Fruit fly (Drosophila melanogaster) whole organism, adult: ENCODE measurements around the gene cert.
A peak's percentile ranks its signal among the peaks of the same experiment; 100 is the strongest.

Source experiments
- CG11617 ChIP-seq: fragments of 200-800 bp; sonication (Bioruptor generic); optimal IDR thresholded peaks from 2 replicates; lab custom pipeline; 2017; ENCODE audit warnings: mild to moderate bottlenecking, missing biosample characterization, missing genetic modification reagents, missing genetic modification characterization
- CG12768 ChIP-seq: fragments of 200-800 bp; sonication (Bioruptor generic); optimal IDR thresholded peaks from 2 replicates; lab custom pipeline; 2017; ENCODE audit warnings: missing biosample characterization, missing genetic modification characterization, mild to moderate bottlenecking, moderate library complexity, missing genetic modification reagents
- CG14711 ChIP-seq: fragments of 200-800 bp; sonication (Bioruptor generic); optimal IDR thresholded peaks from 2 replicates; lab custom pipeline; 2018; ENCODE audit warnings: missing biosample characterization, mild to moderate bottlenecking, missing genetic modification characterization, moderate library complexity
- CG1620 ChIP-seq: fragments of 200-800 bp; sonication (Bioruptor generic); optimal IDR thresholded peaks from 2 replicates; lab custom pipeline; 2016; ENCODE audit warnings: missing biosample characterization, missing genetic modification characterization
- CG33017 ChIP-seq: fragments of 200-800 bp; sonication (Bioruptor generic); optimal IDR thresholded peaks from 2 replicates; lab custom pipeline; 2018; ENCODE audit warnings: missing biosample characterization, mild to moderate bottlenecking, missing genetic modification characterization, moderate library complexity
- CG5204 ChIP-seq: fragments of 200-800 bp; sonication (Bioruptor generic); optimal IDR thresholded peaks from 2 replicates; lab custom pipeline; 2016; ENCODE audit warnings: missing biosample characterization, missing genetic modification characterization
- CG7045 ChIP-seq: fragments of 200-800 bp; sonication (Bioruptor generic); optimal IDR thresholded peaks from 2 replicates; lab custom pipeline; 2017; ENCODE audit warnings: missing biosample characterization, mild to moderate bottlenecking, missing genetic modification characterization
- CG7101 ChIP-seq: fragments of 200-800 bp; sonication (Bioruptor generic); optimal IDR thresholded peaks from 2 replicates; lab custom pipeline; 2018; ENCODE audit warnings: missing biosample characterization, mild to moderate bottlenecking, missing genetic modification characterization, moderate library complexity
- Clk ChIP-seq: fragments of 200-800 bp; sonication (Bioruptor generic); optimal IDR thresholded peaks from 2 replicates; lab custom pipeline; 2017; ENCODE audit warnings: missing biosample characterization, missing genetic modification characterization
- Crg-1 ChIP-seq: fragments of 200-800 bp; sonication (Bioruptor generic); optimal IDR thresholded peaks from 2 replicates; lab custom pipeline; 2016; ENCODE audit warnings: missing biosample characterization, missing genetic modification characterization
- Hr96 ChIP-seq: fragments of 200-800 bp; sonication (Bioruptor generic); optimal IDR thresholded peaks from 2 replicates; lab custom pipeline; 2016; ENCODE audit warnings: missing biosample characterization, missing genetic modification characterization
- Mnt ChIP-seq: fragments of 200-800 bp; sonication (Bioruptor generic); optimal IDR thresholded peaks from 2 replicates; lab custom pipeline; 2016; ENCODE audit warnings: missing biosample characterization, mild to moderate bottlenecking, missing genetic modification characterization
- bab1 ChIP-seq: fragments of 200-800 bp; sonication (Bioruptor generic); optimal IDR thresholded peaks from 3 replicates; lab custom pipeline; 2019; ENCODE audit warnings: missing biosample characterization, mild to moderate bottlenecking, missing genetic modification characterization, moderate library complexity
- cic ChIP-seq: fragments of 200-800 bp; sonication (Bioruptor generic); optimal IDR thresholded peaks from 2 replicates; lab custom pipeline; 2017; ENCODE audit warnings: missing biosample characterization, mild to moderate bottlenecking, missing genetic modification characterization, moderate library complexity
- cnc ChIP-seq, 2 experiments: fragments of >200 bp; optimal IDR thresholded peaks; 2 replicates each; lab custom pipeline; 2017
- kay ChIP-seq: fragments of 200-800 bp; sonication (Bioruptor generic); peaks from one replicate; lab custom pipeline; 2016; ENCODE audit warnings: missing biosample characterization, missing genetic modification characterization, borderline replicate concordance
- ovo ChIP-seq: fragments of 200-800 bp; sonication (Bioruptor generic); optimal IDR thresholded peaks from 2 replicates; lab custom pipeline; 2016; ENCODE audit warnings: missing biosample characterization, missing genetic modification characterization
- pad ChIP-seq: fragments of 200-800 bp; sonication (Bioruptor generic); optimal IDR thresholded peaks from 3 replicates; lab custom pipeline; 2017; ENCODE audit warnings: missing biosample characterization, missing genetic modification characterization, mild to moderate bottlenecking, moderate library complexity, missing genetic modification reagents
- tj ChIP-seq: fragments of 200-800 bp; sonication (Bioruptor generic); optimal IDR thresholded peaks from 3 replicates; lab custom pipeline; 2017; ENCODE audit warnings: missing biosample characterization, mild to moderate bottlenecking, missing genetic modification characterization, moderate library complexity
- toe ChIP-seq: fragments of 200-800 bp; sonication (Bioruptor generic); optimal IDR thresholded peaks from 2 replicates; lab custom pipeline; 2016; ENCODE audit warnings: missing biosample characterization, missing genetic modification characterization

Gene cert

DNA sequence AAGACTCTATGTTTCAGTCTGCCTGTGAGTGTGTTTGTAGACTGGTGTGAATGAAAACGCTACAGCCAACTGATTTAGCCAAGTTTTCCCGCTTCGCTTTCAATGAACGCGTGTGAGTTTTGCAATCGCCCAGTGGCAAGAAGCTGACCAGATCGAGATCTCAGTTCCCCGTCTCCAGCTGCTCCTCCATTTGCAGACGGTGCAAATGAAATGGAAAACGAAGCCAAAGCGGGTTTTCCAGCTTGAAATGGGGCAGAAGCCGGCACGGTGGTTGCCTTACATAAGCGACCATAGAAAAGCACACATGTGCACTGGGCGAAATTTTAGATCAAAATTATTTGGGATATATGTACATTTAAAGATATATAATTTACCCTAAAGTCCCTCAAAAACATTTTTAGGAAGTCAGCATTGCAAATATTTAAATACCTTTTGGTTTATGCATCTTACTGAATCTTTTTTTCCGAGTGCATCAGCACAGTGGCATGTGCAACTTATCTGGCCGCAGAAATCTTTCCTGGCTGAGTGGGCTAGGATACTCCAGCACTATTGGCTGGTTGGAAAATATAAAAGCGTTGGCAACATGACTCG is 29.3 kb upstream of the cert start, which contains the start of gene CG43059:
TSS of gene CG43059 (minus strand) at position 51 of the 591 bp plus-strand sequence.
- no peak for TF ChIP-seq tj (GFP tag; lab: Kevin White, UChicago)
- no peak for TF ChIP-seq Hr96 (GFP tag; lab: Kevin White, UChicago)
- TF ChIP-seq Clk (GFP tag; lab: Kevin White, UChicago) = no peak
- TF ChIP-seq kay (GFP tag; lab: Kevin White, UChicago) = no peak
- no peak for TF ChIP-seq cic (GFP tag; lab: Kevin White, UChicago)
- TF ChIP-seq CG7101 (tag; lab: Kevin White, UChicago) = no peak
- TF ChIP-seq CG7045 (GFP tag; lab: Kevin White, UChicago) = no peak
- TF ChIP-seq CG12768 (GFP tag; lab: Kevin White, UChicago) = no peak
- no peak for TF ChIP-seq pad
- no peak for TF ChIP-seq CG33017 (tag; lab: Kevin White, UChicago)

DNA sequence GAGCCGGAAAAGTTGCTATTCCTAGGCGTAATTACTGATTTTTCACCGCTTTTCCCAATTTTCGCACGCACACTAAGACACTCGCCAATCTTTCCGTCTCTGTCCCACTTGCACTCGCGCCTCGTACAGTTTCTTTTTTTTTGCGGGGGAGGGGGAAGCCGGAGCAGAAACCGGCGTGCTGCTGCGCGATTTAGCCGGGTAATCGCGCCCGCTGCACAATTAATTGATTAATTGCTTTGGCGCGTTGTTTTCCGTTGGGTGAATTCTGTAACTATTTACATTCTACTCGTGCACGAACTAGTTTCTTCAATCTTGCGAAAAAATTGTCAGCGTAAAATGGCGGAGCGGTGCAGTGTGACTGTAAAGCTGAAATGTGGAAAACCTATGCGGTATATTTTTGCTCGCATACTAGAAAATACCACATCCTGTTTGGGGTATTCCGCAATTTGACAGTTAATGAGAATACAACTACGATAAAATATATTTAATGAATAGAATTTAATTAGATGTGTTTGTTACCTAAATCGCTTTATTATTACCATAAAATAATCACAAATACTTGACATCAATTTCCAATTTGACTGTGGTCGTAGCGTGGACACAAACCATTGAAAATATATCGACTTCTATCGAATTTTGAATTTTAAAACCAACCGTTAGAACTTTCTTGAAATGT is 25.6 kb upstream of the cert start, which contains the start of gene Cpsf6:
TSS of gene Cpsf6 (minus strand) at position 362 of the 676 bp plus-strand sequence.
- no peak for TF ChIP-seq CG12768 (GFP tag; lab: Kevin White, UChicago)
- TF ChIP-seq CG11617 (GFP tag; lab: Kevin White, UChicago) = peak; percentile 25
- TF ChIP-seq cnc (optimal IDR thresholded peaks at IDR 0.05; lab: Kevin White, UChicago) = no peak
- TF ChIP-seq kay (GFP tag; lab: Kevin White, UChicago) = peak; percentile 71
- TF ChIP-seq Crg-1 (GFP tag; lab: Kevin White, UChicago) = peak; percentile 51
- TF ChIP-seq cic (GFP tag; lab: Kevin White, UChicago) = no peak
- no peak for TF ChIP-seq Clk (GFP tag; lab: Kevin White, UChicago)
- TF ChIP-seq CG7101 (tag; lab: Kevin White, UChicago) = peak; percentile 34
- TF ChIP-seq ovo (GFP tag; lab: Kevin White, UChicago) = peak; percentile 26
- peak; percentile 71 for TF ChIP-seq bab1 (GFP tag; lab: Kevin White, UChicago)
- TF ChIP-seq CG33017 (tag; lab: Kevin White, UChicago) = peak; percentile 13
- no peak for TF ChIP-seq CG7045 (GFP tag; lab: Kevin White, UChicago)
- no peak for TF ChIP-seq CG5204
- TF ChIP-seq Mnt (GFP tag; lab: Kevin White, UChicago) = peak; percentile 74
- TF ChIP-seq CG14711 (tag; lab: Kevin White, UChicago) = peak; percentile 56
- peak; percentile 2 for TF ChIP-seq Hr96 (GFP tag; lab: Kevin White, UChicago)
- peak; percentile 6 for TF ChIP-seq CG1620 (GFP tag; lab: Kevin White, UChicago)
- TF ChIP-seq pad = peak; percentile 56
- TF ChIP-seq tj (GFP tag; lab: Kevin White, UChicago) = peak; percentile 62
- TF ChIP-seq toe (GFP tag; lab: Kevin White, UChicago) = peak; percentile 50

DNA sequence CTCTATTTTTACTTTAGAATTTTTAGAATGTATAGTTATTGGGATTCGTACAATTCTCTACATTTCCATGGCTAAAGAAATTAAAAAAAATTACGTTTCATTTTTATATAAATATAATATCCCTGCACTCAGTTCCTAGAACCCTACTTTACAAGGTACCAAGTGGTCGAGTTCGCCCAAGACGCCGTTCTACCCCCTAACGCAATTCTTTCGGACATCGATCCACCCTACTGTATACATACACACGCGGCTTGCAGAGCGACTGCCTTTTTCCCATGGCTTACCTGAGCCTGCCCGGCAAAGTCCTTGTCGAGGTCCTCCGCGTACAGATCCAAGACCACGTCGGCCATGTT is 25.1 kb upstream of the cert start:
- TF ChIP-seq CG11617 (GFP tag; lab: Kevin White, UChicago) = no peak

DNA sequence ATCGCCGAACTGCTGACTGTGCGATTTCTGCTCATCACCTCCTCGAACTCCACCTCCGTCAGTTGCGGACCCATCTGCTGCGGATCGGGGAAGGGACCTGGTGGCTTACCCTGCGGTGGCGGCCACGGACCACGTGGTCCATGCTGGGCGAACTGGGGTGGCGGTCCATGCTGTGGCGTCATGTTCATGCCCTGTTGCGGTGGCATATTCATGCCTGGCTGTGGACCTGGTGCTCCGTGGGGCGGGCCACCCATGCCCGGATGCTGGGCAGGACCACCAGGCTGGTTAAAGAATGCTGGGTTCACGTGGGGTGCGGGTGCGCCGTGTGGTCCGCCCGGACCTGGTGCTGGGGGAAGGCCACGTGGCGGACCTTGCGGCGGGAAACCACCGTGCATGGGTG is 22.6 kb upstream of the cert start:
- no peak for TF ChIP-seq cic (GFP tag; lab: Kevin White, UChicago)
- no peak for TF ChIP-seq CG12768 (GFP tag; lab: Kevin White, UChicago)
- TF ChIP-seq cnc (optimal IDR thresholded peaks at IDR 0.05; lab: Kevin White, UChicago) = no peak
- TF ChIP-seq CG33017 (tag; lab: Kevin White, UChicago) = no peak
- TF ChIP-seq Clk (GFP tag; lab: Kevin White, UChicago) = no peak
- no peak for TF ChIP-seq CG14711 (tag; lab: Kevin White, UChicago)
- no peak for TF ChIP-seq bab1 (GFP tag; lab: Kevin White, UChicago)
- no peak for TF ChIP-seq pad
- no peak for TF ChIP-seq toe (GFP tag; lab: Kevin White, UChicago)
- TF ChIP-seq CG5204 = no peak
- TF ChIP-seq tj (GFP tag; lab: Kevin White, UChicago) = no peak
- no peak for TF ChIP-seq Crg-1 (GFP tag; lab: Kevin White, UChicago)
- no peak for TF ChIP-seq kay (GFP tag; lab: Kevin White, UChicago)
- no peak for TF ChIP-seq CG7045 (GFP tag; lab: Kevin White, UChicago)

DNA sequence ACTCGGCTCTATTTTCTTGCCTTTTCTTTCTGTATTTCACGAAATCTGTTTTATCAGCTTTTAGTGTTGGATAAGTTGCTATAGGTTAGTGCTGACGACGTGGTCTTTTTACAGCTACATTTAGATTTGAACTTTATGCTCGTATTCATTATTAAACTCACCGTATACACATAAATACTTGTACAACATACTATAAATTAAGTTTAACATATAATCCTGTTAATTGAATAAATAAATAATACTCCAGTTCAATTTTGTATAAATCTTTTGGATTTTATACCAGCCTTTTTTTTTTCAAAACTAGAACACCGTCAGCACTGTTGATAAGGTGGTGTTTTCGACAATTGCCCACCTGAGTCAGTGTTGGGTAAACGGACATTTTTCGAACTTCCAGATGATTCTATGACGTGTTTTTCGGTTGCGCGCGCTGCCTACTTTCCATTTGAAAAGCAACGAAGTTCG is 19.3 kb upstream of the cert start, which contains the start of gene BI-1:
TSS of gene BI-1 (minus strand) at position 51 of the 462 bp plus-strand sequence.
- no peak for TF ChIP-seq Hr96 (GFP tag; lab: Kevin White, UChicago)
- peak; percentile 79 for TF ChIP-seq CG1620 (GFP tag; lab: Kevin White, UChicago)
- TF ChIP-seq cnc (optimal IDR thresholded peaks at IDR 0.05; lab: Kevin White, UChicago) = no peak
- peak; percentile 78 for TF ChIP-seq CG11617 (GFP tag; lab: Kevin White, UChicago)
- peak; percentile 72 for TF ChIP-seq CG14711 (tag; lab: Kevin White, UChicago)
- TF ChIP-seq toe (GFP tag; lab: Kevin White, UChicago) = no peak
- TF ChIP-seq CG5204 = no peak
- peak; percentile 59 for TF ChIP-seq bab1 (GFP tag; lab: Kevin White, UChicago)
- TF ChIP-seq CG7101 (tag; lab: Kevin White, UChicago) = peak; percentile 90
- TF ChIP-seq Mnt (GFP tag; lab: Kevin White, UChicago) = peak; percentile 69
- TF ChIP-seq CG12768 (GFP tag; lab: Kevin White, UChicago) = peak; percentile 89
- peak; percentile 80 for TF ChIP-seq CG33017 (tag; lab: Kevin White, UChicago)
- TF ChIP-seq cic (GFP tag; lab: Kevin White, UChicago) = peak; percentile 28
- peak; percentile 87 for TF ChIP-seq pad
- peak; percentile 82 for TF ChIP-seq Crg-1 (GFP tag; lab: Kevin White, UChicago)
- TF ChIP-seq CG7045 (GFP tag; lab: Kevin White, UChicago) = peak; percentile 80
- peak; percentile 98 for TF ChIP-seq kay (GFP tag; lab: Kevin White, UChicago)
- TF ChIP-seq Clk (GFP tag; lab: Kevin White, UChicago) = peak; percentile 81
- peak; percentile 28 for TF ChIP-seq ovo (GFP tag; lab: Kevin White, UChicago)
- peak; percentile 76 for TF ChIP-seq tj (GFP tag; lab: Kevin White, UChicago)
